Fruit fly (Drosophila melanogaster): ENCODE results near the gene ND-ACP.

ND-ACP gene

DNA sequence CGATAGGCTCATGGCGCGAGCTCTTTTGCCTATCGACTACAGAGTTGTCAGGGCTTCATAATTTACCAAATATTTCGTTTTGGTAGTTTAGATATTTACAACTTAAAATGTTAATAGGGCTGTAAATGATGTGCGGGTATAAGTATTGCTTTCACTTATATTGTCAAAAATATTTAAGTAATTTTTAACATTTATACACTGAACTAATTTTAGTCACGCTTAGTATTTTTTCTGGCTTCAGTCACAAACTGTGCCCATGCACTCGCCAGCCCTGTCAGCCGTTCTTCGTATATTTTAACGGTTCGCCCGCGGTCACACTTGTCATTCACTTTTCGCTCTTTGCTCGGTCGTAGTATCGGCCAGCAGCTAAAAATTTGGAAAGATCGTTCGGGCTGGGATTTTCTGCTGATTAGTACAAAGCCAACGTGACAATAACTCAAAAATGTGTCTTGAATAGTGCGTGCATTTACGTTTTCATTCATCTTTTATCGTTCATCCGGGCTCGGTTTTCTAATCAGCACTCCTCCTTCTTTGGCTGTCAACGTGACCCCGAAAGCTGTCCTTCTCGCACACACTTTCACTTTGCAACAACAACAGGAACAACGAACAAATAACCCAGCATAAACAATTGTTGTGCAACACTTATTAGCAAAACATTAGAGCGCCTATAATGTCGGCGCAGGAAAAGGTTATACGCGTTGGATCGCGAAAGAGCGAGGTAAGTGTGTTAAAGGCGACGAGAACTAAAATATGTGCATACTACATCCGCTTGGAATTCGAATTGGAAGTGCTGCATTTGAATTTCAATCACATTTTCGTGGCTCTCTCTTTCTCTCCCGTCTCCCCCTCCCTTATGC, 5.0 kb downstream of the ND-ACP start, which contains the start of the genes Hmbs and CG2211 (continued):
- TF ChIP-seq Hmr (GFP tag; optimal IDR thresholded peaks at IDR 0.05) (peak; percentile 82), CG10431 (GFP tag; optimal IDR thresholded peaks at IDR 0.05) (no peak), dysf (GFP tag; IDR thresholded peaks at IDR 0.05) (peak; percentile 89), dpn (GFP tag; optimal IDR thresholded peaks at IDR 0.05) (peak; percentile 92 to 94), CG6813 (GFP tag; optimal IDR thresholded peaks at IDR 0.05) (peak; percentile 79), CG8290 (GFP tag; optimal IDR thresholded peaks at IDR 0.05) (peak; percentile 70), CG8290 (tag; optimal IDR thresholded peaks at IDR 0.05) (peak; percentile 58 to 88), MBD-R2 (GFP tag; IDR thresholded peaks at IDR 0.05) (peak; percentile 82), CG14050 (GFP tag; IDR thresholded peaks at IDR 0.05) (peak; percentile 72), peb (GFP tag; IDR thresholded peaks at IDR 0.05) (peak; percentile 74), CG12155 (GFP tag; optimal IDR thresholded peaks at IDR 0.05) (peak; percentile 86), trem (tag; optimal IDR thresholded peaks at IDR 0.05) (peak; percentile 93), CG31365 (tag; optimal IDR thresholded peaks at IDR 0.05) (peak; percentile 25), lmd (GFP tag; IDR thresholded peaks at IDR 0.05) (peak; percentile 83), Atf-2 (GFP tag; optimal IDR thresholded peaks at IDR 0.05) (peak; percentile 82), MTF-1 (GFP tag; optimal IDR thresholded peaks at IDR 0.05; ENCODE audit: borderline replicate concordance) (peak; percentile 68), Camta (GFP tag; optimal IDR thresholded peaks at IDR 0.05) (peak; percentile 90), chif (GFP tag; optimal IDR thresholded peaks at IDR 0.05) (peak; percentile 81 to 93), ro (GFP tag; IDR thresholded peaks at IDR 0.05) (no peak), Spps (tag; optimal IDR thresholded peaks at IDR 0.05) (peak; percentile 73), TFAM (GFP tag; optimal IDR thresholded peaks at IDR 0.05) (peak; percentile 45), CG13296 (GFP tag; optimal IDR thresholded peaks at IDR 0.05) (peak; percentile 88), pita (GFP tag; optimal IDR thresholded peaks at IDR 0.05) (no peak), pum (GFP tag; optimal IDR thresholded peaks at IDR 0.05) (peak; percentile 75), Doc2 (GFP tag; IDR thresholded peaks at IDR 0.05) (no peak), CG30431 (GFP tag; optimal IDR thresholded peaks at IDR 0.05) (peak; percentile 61), CG18619 (GFP tag; optimal IDR thresholded peaks at IDR 0.05) (peak; percentile 68), gsb-n (tag; optimal IDR thresholded peaks at IDR 0.05) (peak; percentile 87), emc (GFP tag; optimal IDR thresholded peaks at IDR 0.05) (peak; percentile 68), bigmax (GFP tag; optimal IDR thresholded peaks at IDR 0.05) (no peak), CG12071 (GFP tag; optimal IDR thresholded peaks at IDR 0.05) (peak; percentile 52), ttk (GFP tag; IDR thresholded peaks at IDR 0.05) (peak; percentile 77), CG10274 (GFP tag; optimal IDR thresholded peaks at IDR 0.05) (no peak), CG11723 (GFP tag; optimal IDR thresholded peaks at IDR 0.05) (peak; percentile 68), Fer3 (tag; optimal IDR thresholded peaks at IDR 0.05) (peak; percentile 84), insv (GFP tag; optimal IDR thresholded peaks at IDR 0.05) (peak; percentile 38 to 93), Gsc (GFP tag; IDR thresholded peaks at IDR 0.05) (no peak), eve (GFP tag; optimal IDR thresholded peaks at IDR 0.05) (no peak), seq (GFP tag; IDR thresholded peaks at IDR 0.05) (peak; percentile 75), bsh (GFP tag; optimal IDR thresholded peaks at IDR 0.05) (peak in 1 of 2 experiments; percentile 82), Gug (GFP tag; IDR thresholded peaks at IDR 0.05) (peak; percentile 78; the same call in 3 of the 4 replicates), Dfd (GFP tag; optimal IDR thresholded peaks at IDR 0.05) (no peak), Hsf (GFP tag; optimal IDR thresholded peaks at IDR 0.05) (peak; percentile 94), jing (GFP tag; optimal IDR thresholded peaks at IDR 0.05) (no peak), CG2199 (GFP tag; IDR thresholded peaks at IDR 0.05) (no peak), CG15696 (tag; optimal IDR thresholded peaks at IDR 0.05) (peak; percentile 92), pb (GFP tag; optimal IDR thresholded peaks at IDR 0.05) (peak; percentile 18), CHES-1-like (GFP tag; optimal IDR thresholded peaks at IDR 0.05) (peak; percentile 86), E2f1 (GFP tag; IDR thresholded peaks at IDR 0.05) (peak; percentile 79), Asciz (GFP tag; optimal IDR thresholded peaks at IDR 0.05) (peak; percentile 30)
